Worm (Caenorhabditis elegans): ENCODE measurements around the gene D2023.3.

DNA sequence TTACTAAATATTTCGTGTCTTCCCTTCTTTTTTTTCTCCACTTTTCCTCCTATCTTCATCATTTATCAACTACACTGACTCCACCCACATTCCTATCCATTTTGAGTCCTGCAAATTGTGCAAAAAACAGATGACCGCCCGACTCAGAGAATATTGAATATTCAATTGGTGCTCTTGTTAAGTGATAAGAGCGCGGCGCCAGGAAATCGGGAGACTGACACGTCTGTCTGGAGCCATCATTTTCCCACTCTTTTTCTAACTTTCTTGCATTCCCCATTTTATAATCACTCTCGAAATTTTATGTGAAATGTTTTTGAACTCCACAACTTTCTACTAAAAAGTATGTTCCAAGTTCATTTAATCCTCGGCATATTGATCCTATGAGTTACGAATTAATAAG is 56.0 kb downstream of the D2023.3 start:
- TF ChIP-seq nhr-23 (tag; optimal IDR thresholded peaks at IDR 0.05): no peak
- no peak for TF ChIP-seq nhr-11 (tag; optimal IDR thresholded peaks at IDR 0.05)
